Worm (Caenorhabditis elegans) whole organism, L4/young adult: ENCODE data around the gene nspb-9.

ENCODE experiments used
- W03F9.2 ChIP-seq: fragments of 150-350 bp; optimal IDR thresholded peaks from 2 replicates; lab custom pipeline; 2014; ENCODE audit warnings: missing biosample characterization, missing genetic modification characterization
- dao-5 ChIP-seq: sonication (generic microtip); optimal IDR thresholded peaks from 2 replicates; lab custom pipeline; 2016; ENCODE audit warnings: missing genotype, missing genetic modification characterization, moderate library complexity, missing compliant biosample characterization
- him-1 ChIP-seq: sonication (generic microtip); optimal IDR thresholded peaks from 2 replicates; lab custom pipeline; 2016; ENCODE audit warnings: missing genotype, missing genetic modification reagents, missing genetic modification characterization, missing compliant biosample characterization

Gene nspb-9

DNA sequence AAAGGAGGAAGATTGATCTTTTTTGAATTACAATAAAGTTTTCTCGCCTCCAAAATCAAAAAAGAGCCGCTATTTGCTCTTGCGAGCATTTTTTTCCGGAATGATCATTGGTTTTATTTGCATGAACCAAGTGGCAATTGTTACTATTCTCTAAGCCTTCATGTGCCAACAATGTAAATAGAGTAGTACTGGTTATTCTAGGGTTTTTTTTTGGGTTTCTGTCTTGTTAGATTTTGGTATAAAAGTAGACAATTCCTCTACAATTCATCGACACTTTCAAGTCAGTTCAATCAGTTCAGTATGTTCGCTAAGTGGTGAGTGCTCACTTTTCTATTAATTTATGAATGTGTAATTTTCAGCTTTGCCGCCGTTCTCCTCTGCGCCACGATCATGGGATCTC, 2.6 kb upstream of the nspb-9 start, which contains the start of gene nspb-7:
Gene nspb-7, plus strand, starts transcription at position 301 of the 400 bp plus-strand sequence.
- TF ChIP-seq W03F9.2, result no peak
- TF ChIP-seq dao-5, result no peak
- no peak for TF ChIP-seq him-1 (tag; lab: Kevin White, UChicago)

DNA sequence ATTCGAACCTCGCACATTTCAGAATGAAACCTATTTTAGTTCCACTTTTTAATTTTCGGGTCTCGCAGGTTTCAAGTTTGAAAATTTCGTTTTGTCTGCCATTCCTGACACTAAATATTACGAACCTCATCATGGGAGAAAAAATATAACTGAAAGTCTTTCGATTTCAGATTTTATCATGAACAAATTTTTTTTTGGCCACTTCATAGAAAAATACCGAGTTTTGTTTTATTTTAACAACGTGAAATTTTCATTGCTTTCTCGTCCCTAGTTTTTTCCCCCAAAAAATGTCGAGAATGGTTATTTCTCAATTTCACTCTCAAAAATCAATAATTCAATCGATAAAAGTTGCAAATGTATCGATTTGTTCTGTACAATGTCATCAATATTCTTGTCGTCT, 1.9 kb upstream of the nspb-9 start, which contains the start of gene C01G12.9:
Gene C01G12.9, plus strand, starts transcription at position 301 of the 400 bp plus-strand sequence.
- TF ChIP-seq W03F9.2 (no peak), him-1 (tag; lab: Kevin White, UChicago) (no peak), dao-5 (no peak)

DNA sequence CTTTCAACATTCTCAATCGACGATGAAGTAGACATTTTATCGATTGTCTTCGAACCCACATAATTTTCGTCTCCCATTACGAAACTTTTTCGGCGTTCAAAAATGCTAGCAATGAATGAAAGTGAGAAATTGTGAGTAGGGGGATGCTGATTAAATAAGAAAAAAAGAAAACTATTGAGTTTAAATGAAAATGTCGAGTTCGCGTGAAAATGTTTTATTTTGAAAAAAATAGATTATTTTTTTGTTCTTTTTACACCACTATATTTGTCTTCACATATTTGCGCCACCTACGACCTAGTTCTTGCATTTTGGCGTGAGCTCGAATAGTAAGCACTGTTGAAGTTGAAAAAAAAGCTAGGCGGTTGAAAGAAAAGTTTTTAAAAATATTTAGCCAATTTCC, 1.5 kb downstream of the nspb-9 start, which contains the start of gene C01G12.3:
Gene C01G12.3, minus strand, starts transcription at position 101 of the 400 bp plus-strand sequence.
- no peak for TF ChIP-seq W03F9.2
- no peak for TF ChIP-seq dao-5
- TF ChIP-seq him-1 (tag; lab: Kevin White, UChicago), result no peak

DNA sequence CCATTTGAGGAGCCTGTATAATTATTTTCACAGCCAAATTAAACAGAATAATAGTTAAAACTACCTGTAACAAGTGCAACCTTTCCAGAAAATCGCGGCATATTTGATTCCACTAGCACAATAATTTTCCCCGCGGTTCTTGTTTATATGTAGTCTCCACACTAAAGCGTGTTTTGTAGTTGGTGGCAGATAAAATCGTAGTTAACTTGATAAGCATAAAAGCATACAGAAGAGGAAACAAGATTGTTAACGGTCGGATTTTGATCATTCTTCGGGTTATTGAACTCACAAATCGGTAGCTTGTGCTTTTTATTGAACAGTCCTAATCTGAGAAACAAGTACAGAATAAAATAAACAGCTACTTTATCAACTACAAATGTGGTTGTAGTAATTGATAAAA, 6.7 kb downstream of the nspb-9 start, which contains the start of gene C01G12.5:
Gene C01G12.5, minus strand, starts transcription at position 101 of the 400 bp plus-strand sequence.
- TF ChIP-seq W03F9.2, result no peak
- no peak for TF ChIP-seq dao-5
- no peak for TF ChIP-seq him-1 (tag; lab: Kevin White, UChicago)

DNA sequence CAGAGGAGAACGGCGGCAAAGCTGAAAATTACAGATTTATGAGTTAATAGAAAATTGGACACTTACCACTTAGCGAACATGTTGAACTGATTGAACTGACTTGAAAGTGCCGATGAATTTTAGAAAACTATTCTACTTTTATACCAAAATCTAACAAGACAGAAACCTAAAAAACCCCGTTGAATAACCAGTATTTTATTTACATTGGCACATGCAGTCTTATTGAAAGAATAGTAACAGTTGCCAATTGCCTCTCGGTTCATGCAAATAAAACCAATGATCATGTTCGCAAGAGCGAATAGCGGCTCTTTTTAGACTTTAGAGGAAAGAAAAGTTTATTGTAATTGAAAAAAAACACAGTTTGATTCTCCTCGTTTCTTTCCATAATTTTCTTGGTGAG, 7.5 kb downstream of the nspb-9 start, which contains the start of gene nspb-10:
Gene nspb-10, minus strand, starts transcription at position 101 of the 400 bp plus-strand sequence.
- TF ChIP-seq W03F9.2 (no peak), dao-5 (no peak), him-1 (tag; lab: Kevin White, UChicago) (no peak)

DNA sequence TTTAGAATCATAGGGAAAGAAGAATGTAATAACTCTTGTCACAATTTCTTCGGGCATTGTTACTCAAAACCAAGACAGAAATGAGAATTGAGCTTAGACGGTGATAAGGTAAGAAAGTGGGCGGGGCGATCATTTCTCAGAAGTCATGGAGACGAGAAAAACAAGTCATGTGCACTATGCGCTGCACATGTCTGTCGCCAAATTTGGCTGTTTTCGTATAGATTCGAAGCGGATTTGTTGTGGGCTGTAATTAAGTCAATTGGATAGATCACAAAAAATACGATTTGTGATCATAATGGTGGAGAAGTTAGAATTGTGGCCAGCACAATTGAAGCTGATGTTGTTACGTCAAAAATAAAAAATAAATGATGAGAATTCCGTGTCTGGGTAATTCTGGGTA, 11.0 kb downstream of the nspb-9 start, which contains the start of gene C01G12.7:
Gene C01G12.7, minus strand, starts transcription at position 195 of the 400 bp plus-strand sequence.
- TF ChIP-seq W03F9.2 (no peak), dao-5 (no peak), him-1 (tag; lab: Kevin White, UChicago) (no peak)

DNA sequence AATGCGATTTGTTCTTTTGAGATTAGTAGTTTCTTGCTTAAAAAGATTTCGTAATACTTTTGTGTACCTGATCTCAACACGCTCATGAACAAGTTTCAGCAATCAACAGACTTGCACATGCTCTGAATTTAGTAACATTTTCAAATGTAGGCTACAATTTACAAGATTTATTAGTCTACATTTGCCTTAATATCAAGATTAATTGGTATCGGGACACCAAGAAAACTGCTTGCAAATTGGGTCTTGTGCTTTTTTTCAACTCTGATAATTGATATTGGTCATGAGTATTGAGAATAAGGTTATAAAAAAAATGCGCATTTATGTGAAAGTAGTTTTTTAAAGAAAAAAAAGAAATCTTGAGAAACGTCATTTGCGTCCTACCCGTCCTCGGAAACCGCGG, 12.0 kb downstream of the nspb-9 start:
- TF ChIP-seq dao-5 (no peak), W03F9.2 (no peak), him-1 (tag; lab: Kevin White, UChicago) (no peak)

DNA sequence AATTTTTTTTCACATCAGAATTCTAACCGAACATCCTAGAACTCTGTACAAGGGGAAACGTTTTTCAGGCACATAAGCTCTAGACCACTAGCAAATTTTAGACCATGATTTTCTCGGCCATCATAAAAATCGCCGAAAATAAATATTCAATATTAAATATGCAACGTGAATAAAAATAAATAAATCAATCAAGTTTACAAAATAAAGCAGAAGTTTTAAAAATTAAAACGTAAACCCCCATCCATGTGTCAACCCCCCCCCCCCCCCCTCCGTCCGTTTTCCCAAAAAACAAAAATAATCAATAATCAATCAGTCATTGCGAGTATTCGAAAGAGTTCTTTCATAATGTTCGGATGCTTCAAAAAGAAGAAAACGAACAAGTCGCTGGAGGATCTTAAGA, 12.6 kb downstream of the nspb-9 start, which contains the start of gene catp-4:
Gene catp-4, plus strand, starts transcription at position 301 of the 400 bp plus-strand sequence.
- TF ChIP-seq dao-5 (no peak), him-1 (tag; lab: Kevin White, UChicago) (no peak), W03F9.2 (no peak)

DNA sequence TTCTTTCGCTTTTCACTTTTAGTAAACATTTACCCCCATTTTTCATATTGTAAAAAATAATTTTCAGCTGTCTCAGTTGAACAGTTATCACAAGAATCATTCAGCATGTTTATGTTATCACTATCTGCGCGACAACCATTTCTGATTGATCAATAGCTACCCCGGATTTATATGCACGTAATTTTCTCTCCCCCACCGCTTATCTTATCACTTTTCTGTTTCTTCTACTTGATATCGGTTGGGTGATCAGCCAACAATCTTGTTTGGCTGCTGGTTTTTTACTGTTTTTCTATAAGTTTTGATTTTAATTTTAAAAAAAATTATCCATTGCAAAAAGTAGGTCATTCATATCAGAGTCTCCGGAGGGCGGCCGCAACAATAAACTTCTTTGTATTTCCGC, 17.1 kb downstream of the nspb-9 start:
- no peak for TF ChIP-seq him-1 (tag; lab: Kevin White, UChicago)
- no peak for TF ChIP-seq W03F9.2
- no peak for TF ChIP-seq dao-5

DNA sequence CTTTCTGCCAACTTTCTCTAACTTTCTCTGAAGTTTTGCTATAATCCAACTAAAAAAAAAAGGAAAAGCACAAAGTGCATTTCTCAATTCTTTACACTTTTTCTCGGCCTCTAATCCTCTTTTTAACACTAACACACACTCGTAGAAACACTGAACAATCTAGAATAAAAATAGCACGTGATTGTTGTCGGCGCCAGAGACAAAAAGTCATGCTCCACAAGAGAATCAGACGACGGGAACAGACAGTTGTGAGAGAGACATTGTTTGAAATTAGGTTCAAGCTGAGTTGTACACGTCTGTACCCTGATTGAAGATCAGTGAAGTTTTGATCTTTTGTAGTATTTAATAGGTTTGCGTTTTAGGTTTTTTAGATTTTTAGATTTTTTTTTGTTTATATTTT, 17.7 kb downstream of the nspb-9 start:
- TF ChIP-seq dao-5 (no peak), him-1 (tag; lab: Kevin White, UChicago) (no peak), W03F9.2 (no peak)

DNA sequence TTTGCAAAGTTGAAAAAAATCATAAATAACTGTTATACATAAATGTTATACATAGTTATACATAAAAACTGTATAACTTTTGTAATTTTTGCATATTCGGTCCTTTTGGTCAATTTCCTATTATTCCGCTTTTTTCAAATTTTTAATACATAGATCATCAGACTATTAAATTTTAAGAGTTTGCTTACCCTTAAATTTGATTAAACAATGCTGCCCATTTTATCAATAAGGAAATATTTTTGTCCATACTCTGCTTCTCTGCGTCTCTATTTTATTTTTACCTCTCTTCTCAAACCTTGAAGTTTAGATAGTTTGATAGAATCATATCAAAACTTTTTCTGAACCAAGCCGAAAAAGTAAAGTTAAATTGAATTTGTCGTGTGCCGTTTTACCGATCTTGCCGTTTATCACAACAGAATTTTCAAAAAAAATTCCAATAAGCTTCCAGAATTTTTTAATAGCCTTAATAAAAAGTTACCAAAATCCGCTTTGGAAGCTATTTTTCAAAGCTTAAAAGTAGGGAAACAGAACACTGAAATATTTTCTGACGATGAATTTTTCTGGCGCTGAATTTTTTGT, 18.7 kb downstream of the nspb-9 start:
- TF ChIP-seq W03F9.2 (no peak), him-1 (tag; lab: Kevin White, UChicago) (no peak), dao-5 (no peak)

DNA sequence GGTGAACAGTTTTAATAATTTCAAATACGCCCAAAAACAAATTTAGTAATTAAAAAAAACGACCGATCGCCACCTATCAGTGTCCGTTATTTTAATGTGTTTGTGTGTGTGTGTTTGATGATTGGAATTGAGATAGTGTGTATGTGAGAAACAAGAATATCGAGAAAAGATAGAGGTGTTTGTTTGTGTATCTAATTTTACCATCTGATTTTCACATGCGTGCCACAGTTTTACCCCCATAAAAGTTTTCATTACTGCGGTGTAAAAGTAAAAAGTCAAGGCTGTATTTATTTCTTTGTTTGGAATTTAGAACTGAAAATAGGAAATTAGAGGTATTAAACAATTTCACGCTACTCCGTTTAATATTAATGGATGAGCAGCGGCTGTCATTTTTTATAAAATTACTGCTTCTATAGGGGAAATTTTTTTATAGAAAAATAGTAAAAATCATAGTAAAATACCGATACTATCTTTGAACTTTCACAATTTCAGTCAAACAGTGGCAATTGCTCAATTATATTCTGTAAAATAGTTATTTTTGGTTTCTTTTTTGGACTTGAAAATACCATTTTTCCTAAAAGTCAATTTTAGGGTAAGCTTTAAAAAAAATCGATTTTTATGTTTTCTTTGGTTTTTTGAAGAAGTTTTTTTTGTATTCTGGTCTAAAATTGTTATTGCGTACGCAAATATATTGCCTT, 19.4 kb downstream of the nspb-9 start:
- TF ChIP-seq W03F9.2 (no peak), dao-5 (no peak), him-1 (tag; lab: Kevin White, UChicago) (no peak)

DNA sequence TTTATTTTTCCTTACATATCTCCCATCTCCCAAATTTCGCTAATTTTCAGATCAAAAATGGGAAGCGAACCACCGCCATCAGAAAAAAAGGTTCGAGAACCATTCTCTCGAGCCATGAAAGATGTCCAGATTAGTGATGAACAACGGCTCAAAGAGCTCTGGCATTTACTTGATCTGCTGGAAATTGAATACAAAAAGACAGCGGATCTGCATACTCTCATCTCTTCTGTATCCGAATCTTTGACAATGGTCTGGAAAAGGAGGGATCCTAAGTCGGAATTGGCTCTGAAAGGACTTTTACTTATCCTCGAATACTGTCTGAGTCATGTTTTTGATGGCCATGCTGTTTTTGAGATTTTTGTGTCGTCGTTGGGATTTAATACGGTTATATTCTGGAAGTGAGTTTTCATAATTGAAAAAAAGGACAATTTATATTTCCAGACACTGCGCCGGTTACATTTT, 20.2 kb downstream of the nspb-9 start, which contains the start of gene tps-2:
Gene tps-2, plus strand, starts transcription at position 51 of the 462 bp plus-strand sequence.
- TF ChIP-seq him-1 (tag; lab: Kevin White, UChicago) (no peak), W03F9.2 (no peak), dao-5 (no peak)

DNA sequence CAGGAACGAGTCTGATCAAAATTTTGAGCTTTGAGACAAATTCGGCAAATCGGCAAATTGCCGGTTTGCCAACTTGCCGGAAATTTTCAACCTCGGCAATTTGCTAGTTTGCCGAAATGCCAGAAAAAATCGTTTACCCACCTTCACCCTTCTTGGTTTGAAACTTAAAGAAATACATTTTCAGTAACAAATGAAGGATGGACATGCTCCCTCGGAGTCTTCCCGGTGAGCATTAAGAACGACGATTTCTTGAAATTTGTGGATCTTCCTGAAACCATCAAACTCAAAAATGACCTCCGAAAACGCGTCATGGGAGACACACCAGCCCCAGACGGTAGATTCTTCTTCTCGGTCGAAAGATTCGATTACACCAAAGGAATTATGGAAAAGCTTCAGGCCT, 22.1 kb downstream of the nspb-9 start:
- TF ChIP-seq dao-5, result no peak
- TF ChIP-seq him-1 (tag; lab: Kevin White, UChicago), result no peak
- no peak for TF ChIP-seq W03F9.2

DNA sequence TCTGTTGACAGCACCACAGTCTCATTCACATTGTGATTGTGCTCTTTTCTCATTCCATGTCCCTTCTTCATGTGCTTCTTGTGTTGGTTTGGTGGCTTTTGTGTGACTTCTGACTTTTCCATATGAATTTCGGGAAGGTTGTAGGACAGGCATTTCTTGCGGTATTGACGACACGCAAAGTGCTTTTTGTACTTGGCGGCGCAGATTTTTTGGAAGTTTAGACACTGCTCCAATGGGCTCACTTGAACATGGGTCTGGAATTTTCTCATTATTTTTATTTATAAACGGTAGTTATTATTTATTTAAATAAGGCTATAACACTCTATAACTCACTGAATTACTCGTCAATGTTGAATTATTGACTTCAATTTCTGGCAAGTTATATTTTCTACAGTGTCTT, 23.6 kb downstream of the nspb-9 start:
- no peak for TF ChIP-seq W03F9.2
- TF ChIP-seq him-1 (tag; lab: Kevin White, UChicago), result no peak
- no peak for TF ChIP-seq dao-5
